Worm (Caenorhabditis elegans) whole organism, mixed stage, embryonic: ENCODE measurements around the gene unc-34.

Experiments
- M03D4.4 ChIP-seq: sonication (generic microtip); optimal IDR thresholded peaks from 2 replicates; lab custom pipeline; 2017; ENCODE audit warnings: mild to moderate bottlenecking, missing genetic modification characterization, missing compliant biosample characterization
- bed-3 ChIP-seq: fragments of 200-800 bp; sonication (Bioruptor generic); optimal IDR thresholded peaks from 3 replicates; lab custom pipeline; 2018; ENCODE audit warnings: mild to moderate bottlenecking, missing genetic modification characterization, moderate library complexity, missing compliant biosample characterization
- blmp-1 ChIP-seq: fragments of 150-350 bp; optimal IDR thresholded peaks from 2 replicates; lab custom pipeline; 2014; ENCODE audit warnings: missing biosample characterization, missing genetic modification characterization
- ceh-43 ChIP-seq: fragments of 200-800 bp; sonication (Bioruptor generic); optimal IDR thresholded peaks from 2 replicates; lab custom pipeline; 2018; ENCODE audit warnings: mild to moderate bottlenecking, missing genetic modification characterization, moderate library complexity, missing compliant biosample characterization
- ceh-83 ChIP-seq: fragments of 200-800 bp; sonication (Bioruptor generic); optimal IDR thresholded peaks from 2 replicates; lab custom pipeline; 2018; ENCODE audit warnings: mild to moderate bottlenecking, missing genetic modification characterization, missing compliant biosample characterization
- ces-1 ChIP-seq: fragments of 150-350 bp; optimal IDR thresholded peaks from 2 replicates; lab custom pipeline; 2014; ENCODE audit warnings: missing biosample characterization, missing genetic modification reagents, missing genetic modification characterization
- cnd-1 ChIP-seq: fragments of 200-800 bp; sonication (Bioruptor generic); optimal IDR thresholded peaks from 2 replicates; lab custom pipeline; 2018; ENCODE audit warnings: mild to moderate bottlenecking, missing genetic modification characterization, missing compliant biosample characterization
- drap-1 ChIP-seq: fragments of 200-800 bp; sonication (Bioruptor generic); optimal IDR thresholded peaks from 3 replicates; lab custom pipeline; 2018; ENCODE audit warnings: mild to moderate bottlenecking, missing genetic modification characterization, missing compliant biosample characterization
- elt-1 ChIP-seq: sonication (generic microtip); optimal IDR thresholded peaks from 2 replicates; lab custom pipeline; 2017; ENCODE audit warnings: missing genetic modification characterization, mild to moderate bottlenecking, missing compliant biosample characterization, antibody characterized with exemption, moderate library complexity, borderline replicate concordance; ENCODE audit not compliant: insufficient read depth
- elt-3 ChIP-seq: fragments of 150-350 bp; optimal IDR thresholded peaks from 2 replicates; lab custom pipeline; 2014; ENCODE audit warnings: missing biosample characterization, missing genetic modification characterization
- flh-1 ChIP-seq: fragments of 200-800 bp; sonication (Bioruptor generic); optimal IDR thresholded peaks from 2 replicates; lab custom pipeline; 2018; ENCODE audit warnings: mild to moderate bottlenecking, missing genetic modification characterization, moderate library complexity, missing compliant biosample characterization
- ham-2 ChIP-seq: fragments of 200-800 bp; sonication (Bioruptor generic); optimal IDR thresholded peaks from 2 replicates; lab custom pipeline; 2018; ENCODE audit warnings: mild to moderate bottlenecking, missing genetic modification characterization, missing compliant biosample characterization
- hlh-1 ChIP-seq: fragments of 150-350 bp; optimal IDR thresholded peaks from 2 replicates; lab custom pipeline; 2014; ENCODE audit warnings: missing biosample characterization, missing genetic modification reagents, missing genetic modification characterization
- lin-13 ChIP-seq: fragments of 150-350 bp; optimal IDR thresholded peaks from 2 replicates; lab custom pipeline; 2014; ENCODE audit warnings: missing biosample characterization, missing genetic modification characterization
- lin-32 ChIP-seq: fragments of 200-800 bp; sonication (Bioruptor generic); optimal IDR thresholded peaks from 2 replicates; lab custom pipeline; 2018; ENCODE audit warnings: mild to moderate bottlenecking, missing genetic modification characterization, missing compliant biosample characterization
- lsy-2 ChIP-seq: fragments of 150-350 bp; optimal IDR thresholded peaks from 2 replicates; lab custom pipeline; 2014; ENCODE audit warnings: missing biosample characterization, missing genetic modification characterization
- mab-5 ChIP-seq: fragments of 150-350 bp; optimal IDR thresholded peaks from 2 replicates; lab custom pipeline; 2014; ENCODE audit warnings: missing biosample characterization, missing genetic modification characterization
- mep-1 ChIP-seq: fragments of 150-350 bp; optimal IDR thresholded peaks from 2 replicates; lab custom pipeline; 2017; ENCODE audit warnings: missing biosample characterization, missing genetic modification reagents, missing genetic modification characterization, inconsistent platforms
- mls-2 ChIP-seq: sonication (generic microtip); optimal IDR thresholded peaks from 2 replicates; lab custom pipeline; 2016; ENCODE audit warnings: mild to moderate bottlenecking, missing genetic modification characterization, moderate library complexity, missing compliant biosample characterization
- nhr-12 ChIP-seq: fragments of 150-350 bp; optimal IDR thresholded peaks from 2 replicates; lab custom pipeline; 2014; ENCODE audit warnings: missing biosample characterization, missing genetic modification characterization
- nhr-2 ChIP-seq: fragments of 150-350 bp; optimal IDR thresholded peaks from 2 replicates; lab custom pipeline; 2014; ENCODE audit warnings: missing biosample characterization, missing genetic modification characterization
- nhr-237 ChIP-seq: fragments of 150-350 bp; optimal IDR thresholded peaks from 2 replicates; lab custom pipeline; 2014; ENCODE audit warnings: missing biosample characterization, missing genetic modification characterization
- nhr-28 ChIP-seq: fragments of 150-350 bp; optimal IDR thresholded peaks from 2 replicates; lab custom pipeline; 2014; ENCODE audit warnings: missing biosample characterization, missing genetic modification characterization
- nhr-76 ChIP-seq: sonication (generic microtip); optimal IDR thresholded peaks from 2 replicates; lab custom pipeline; 2017; ENCODE audit warnings: missing biosample characterization, missing genetic modification characterization
- pha-4 ChIP-seq: fragments of 150-350 bp; optimal IDR thresholded peaks from 2 replicates; lab custom pipeline; 2018; ENCODE audit warnings: missing biosample characterization, missing genetic modification reagents, missing genetic modification characterization
- sptf-1 ChIP-seq: sonication (generic microtip); optimal IDR thresholded peaks from 2 replicates; lab custom pipeline; 2017; ENCODE audit warnings: mild to moderate bottlenecking, missing genetic modification characterization, moderate library complexity, missing compliant biosample characterization
- tbx-8 ChIP-seq: fragments of 200-800 bp; sonication (Bioruptor generic); optimal IDR thresholded peaks from 2 replicates; lab custom pipeline; 2018; ENCODE audit warnings: mild to moderate bottlenecking, missing genetic modification characterization, moderate library complexity, missing compliant biosample characterization
- unc-120 ChIP-seq: sonication (generic microtip); optimal IDR thresholded peaks from 2 replicates; lab custom pipeline; 2017; ENCODE audit warnings: missing genetic modification characterization, missing compliant biosample characterization; ENCODE audit not compliant: poor library complexity, severe bottlenecking
- unc-39 ChIP-seq: fragments of 150-350 bp; optimal IDR thresholded peaks from 2 replicates; lab custom pipeline; 2014; ENCODE audit warnings: missing biosample characterization, missing genetic modification characterization
- unc-62 ChIP-seq: fragments of 150-350 bp; optimal IDR thresholded peaks from 2 replicates; lab custom pipeline; 2014; ENCODE audit warnings: missing biosample characterization, missing genetic modification reagents, missing genetic modification characterization
- zip-8 ChIP-seq: fragments of 150-350 bp; optimal IDR thresholded peaks from 2 replicates; lab custom pipeline; 2014; ENCODE audit warnings: missing biosample characterization, missing genetic modification characterization

The unc-34 gene

DNA sequence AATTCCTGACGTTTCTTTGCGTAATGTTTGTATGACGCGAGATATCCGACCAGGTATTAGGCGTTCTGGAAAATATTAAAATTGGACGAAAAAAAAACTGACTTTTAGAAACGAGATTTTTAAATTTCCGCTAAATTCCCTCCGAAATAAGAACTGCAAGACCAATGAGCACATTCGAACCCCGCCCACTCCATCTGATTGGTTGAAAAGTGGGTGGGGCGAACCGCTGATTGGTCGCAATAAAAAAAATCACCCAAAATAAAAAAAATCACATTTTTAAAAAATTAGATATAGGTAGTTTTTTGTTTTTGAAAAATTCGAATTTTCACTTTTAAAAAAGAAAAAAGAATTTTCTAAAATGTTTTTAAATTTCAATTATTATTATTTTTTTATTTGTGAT lies 33.4 kb upstream of the unc-34 start:
- TF ChIP-seq lin-13 (tag; lab: Kevin White, UChicago), result no peak
- no peak for TF ChIP-seq mep-1 (tag; lab: Kevin White, UChicago)
- TF ChIP-seq zip-8 (tag; lab: Kevin White, UChicago), result no peak
- no peak for TF ChIP-seq ces-1 (GFP tag; lab: Kevin White, UChicago)
- TF ChIP-seq unc-39, result no peak
- no peak for TF ChIP-seq drap-1
- no peak for TF ChIP-seq flh-1 (GFP tag; lab: Kevin White, UChicago)
- TF ChIP-seq, all 35 proteins: peak for 0

DNA sequence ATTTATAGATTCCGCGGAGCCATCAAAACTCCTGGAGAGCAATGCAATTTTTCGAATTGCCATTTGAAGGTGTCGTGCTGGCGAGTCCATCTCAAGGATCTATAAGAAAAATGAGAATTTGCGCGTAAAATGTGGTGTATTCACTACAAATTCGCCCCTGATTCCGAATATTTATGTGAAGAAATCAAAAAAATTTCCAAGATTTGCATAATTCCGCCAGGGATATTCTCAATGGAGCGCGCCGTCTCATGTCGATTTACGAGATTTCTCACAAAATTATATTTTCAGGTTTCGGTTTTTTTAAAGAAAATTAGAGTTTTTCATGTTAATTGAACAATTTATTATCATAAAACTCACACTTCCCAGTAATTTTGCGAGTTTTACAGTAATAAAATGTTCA lies 32.7 kb upstream of the unc-34 start, which contains the start of gene Y50D4C.6:
Gene Y50D4C.6, minus strand, starts transcription at position 101 of the 400 bp plus-strand sequence.
- TF ChIP-seq ceh-83 (GFP tag; lab: Kevin White, UChicago) (no peak), tbx-8 (GFP tag; lab: Kevin White, UChicago) (no peak), cnd-1 (tag; lab: Kevin White, UChicago) (no peak), lin-32 (no peak), ham-2 (GFP tag; lab: Kevin White, UChicago) (no peak), lin-13 (tag; lab: Kevin White, UChicago) (no peak), nhr-2 (tag; lab: Kevin White, UChicago) (no peak), drap-1 (no peak), nhr-237 (tag; lab: Kevin White, UChicago) (no peak), unc-120 (tag; lab: Kevin White, UChicago) (no peak), pha-4 (no peak), hlh-1 (tag; lab: Kevin White, UChicago) (no peak), ceh-43 (GFP tag; lab: Kevin White, UChicago) (no peak), blmp-1 (tag; lab: Kevin White, UChicago) (no peak), mab-5 (tag; lab: Kevin White, UChicago) (no peak), elt-1 (tag; lab: Kevin White, UChicago) (no peak), M03D4.4 (tag; lab: Kevin White, UChicago) (no peak)

DNA sequence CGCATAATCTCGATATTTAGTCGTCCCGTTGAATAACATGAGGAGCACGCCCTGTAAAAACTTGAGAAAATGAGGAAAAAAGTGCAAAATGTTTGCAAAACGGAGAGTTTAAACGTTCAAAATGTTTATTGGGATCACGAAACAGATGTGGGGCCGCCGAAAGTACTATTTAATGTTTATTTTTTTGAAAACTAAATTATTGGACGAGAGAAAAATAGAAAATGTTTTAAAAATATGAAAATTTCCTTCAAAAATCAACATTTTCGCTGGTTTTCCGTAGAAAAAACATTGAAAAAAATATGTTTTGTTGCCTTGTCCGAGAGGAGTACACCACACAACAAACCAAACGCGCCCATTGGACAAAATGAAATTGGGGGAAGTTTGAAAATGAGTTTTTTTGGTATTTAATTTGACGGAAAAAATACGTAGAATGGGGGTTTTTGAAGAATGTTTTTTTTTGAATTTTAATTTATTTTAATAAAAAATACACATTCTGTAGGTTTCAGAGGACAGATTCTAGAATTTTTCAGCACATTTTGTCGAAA lies 17.7 kb upstream of the unc-34 start, which contains the start of gene sqv-6:
Gene sqv-6, minus strand, starts transcription at position 51 of the 545 bp plus-strand sequence.
- TF ChIP-seq lin-32, result no peak
- no peak for TF ChIP-seq nhr-76 (tag; lab: Kevin White, UChicago)
- TF ChIP-seq nhr-28, result no peak
- TF ChIP-seq ces-1 (GFP tag; lab: Kevin White, UChicago), result peak; percentile 34
- no peak for TF ChIP-seq lsy-2 (tag; lab: Kevin White, UChicago)
- TF ChIP-seq bed-3 (GFP tag; lab: Kevin White, UChicago), result no peak
- TF ChIP-seq unc-120 (tag; lab: Kevin White, UChicago), result peak; percentile 6
- no peak for TF ChIP-seq nhr-12
- TF ChIP-seq mep-1 (tag; lab: Kevin White, UChicago), result peak; percentile 41
- no peak for TF ChIP-seq lin-13 (tag; lab: Kevin White, UChicago)
- no peak for TF ChIP-seq elt-1 (tag; lab: Kevin White, UChicago)
- no peak for TF ChIP-seq ceh-43 (GFP tag; lab: Kevin White, UChicago)
- TF ChIP-seq nhr-2 (tag; lab: Kevin White, UChicago), result no peak
- no peak for TF ChIP-seq mab-5 (tag; lab: Kevin White, UChicago)
- TF ChIP-seq unc-62 (GFP tag; lab: Kevin White, UChicago), result no peak
- TF ChIP-seq blmp-1 (tag; lab: Kevin White, UChicago), result no peak
- TF ChIP-seq pha-4, result no peak

DNA sequence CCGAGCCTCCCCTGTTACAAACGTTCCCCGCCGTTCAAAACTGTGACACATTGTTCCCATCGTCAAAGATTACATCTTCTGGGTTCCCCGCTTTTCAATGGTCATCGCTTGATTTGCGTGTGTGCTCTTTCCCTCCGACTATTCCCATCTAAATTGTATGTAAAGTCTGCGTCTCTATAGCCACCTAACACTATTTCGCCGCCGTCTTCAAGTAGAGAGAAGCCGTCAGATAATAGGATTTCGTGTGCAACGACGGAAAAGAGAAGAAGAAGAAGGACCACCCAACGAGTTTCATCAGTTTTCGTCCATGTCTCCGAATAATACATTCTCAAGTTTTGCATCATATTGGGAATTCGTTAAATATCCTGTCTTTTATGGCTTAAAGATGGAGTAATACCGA lies 16.3 kb upstream of the unc-34 start:
- TF ChIP-seq unc-120 (tag; lab: Kevin White, UChicago) (no peak), ham-2 (GFP tag; lab: Kevin White, UChicago) (no peak), nhr-12 (no peak), tbx-8 (GFP tag; lab: Kevin White, UChicago) (no peak), sptf-1 (tag; lab: Kevin White, UChicago) (no peak), elt-1 (tag; lab: Kevin White, UChicago) (no peak), nhr-2 (tag; lab: Kevin White, UChicago) (no peak), unc-39 (no peak), ceh-83 (GFP tag; lab: Kevin White, UChicago) (no peak), mls-2 (peak; percentile 37), unc-62 (GFP tag; lab: Kevin White, UChicago) (no peak), ces-1 (GFP tag; lab: Kevin White, UChicago) (peak; percentile 100), drap-1 (no peak), nhr-28 (no peak), mep-1 (tag; lab: Kevin White, UChicago) (peak; percentile 40), elt-3 (tag; lab: Kevin White, UChicago) (no peak)
